Fruit fly (Drosophila melanogaster): ENCODE results near the gene CG31189.

The CG31189 gene

DNA sequence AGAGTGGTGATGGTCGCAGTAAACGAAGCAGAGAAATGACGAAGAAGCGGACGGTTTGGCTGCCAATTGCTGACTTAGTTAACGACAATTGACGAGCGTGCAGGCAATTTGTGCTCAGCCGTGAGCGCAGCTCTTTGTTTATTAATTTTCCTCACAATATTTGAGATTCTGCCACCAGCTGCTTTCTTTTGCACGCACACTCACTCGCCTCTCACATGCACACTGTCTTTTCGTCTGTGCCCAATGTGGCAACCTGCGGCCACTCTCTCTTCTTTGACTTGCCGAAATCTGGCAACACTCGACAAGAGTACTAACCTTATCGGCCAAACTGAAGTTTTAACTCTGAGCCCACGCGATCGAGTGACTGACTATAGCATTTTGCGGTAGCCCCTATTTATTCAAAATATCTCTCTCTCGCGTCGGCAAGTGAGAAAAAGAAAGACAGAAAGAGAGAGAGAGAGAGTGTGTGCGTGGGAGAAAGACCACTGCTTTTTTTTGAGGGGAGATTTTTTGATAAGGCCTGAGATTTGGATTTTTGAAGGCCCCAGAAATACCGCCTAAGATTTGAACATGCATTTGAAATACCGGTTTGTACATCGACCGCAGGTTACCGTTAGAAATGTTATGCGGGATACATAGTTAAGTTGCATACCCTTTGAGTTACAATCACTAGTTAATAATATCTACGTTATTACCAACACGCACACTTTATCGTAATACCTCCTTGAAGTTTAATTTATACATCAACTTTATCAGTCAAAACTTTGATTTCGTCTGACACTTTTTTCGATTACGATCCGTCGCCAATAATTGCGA lies 15.0 kb upstream of the CG31189 start, which contains the start of gene Mvl:
TSS of gene Mvl (minus strand) at position 371 of the 816 bp plus-strand sequence.
- TF ChIP-seq CG8478 (optimal IDR thresholded peaks at IDR 0.05) (no peak), EcR (GFP tag; optimal IDR thresholded peaks at IDR 0.05) (peak in 1 of 2 experiments; percentile 60)

dm6 chr3R:21059486-21060356 lies 14.1 kb upstream of the CG31189 start:
- TF ChIP-seq psq (optimal IDR thresholded peaks at IDR 0.05) (no peak), EcR (GFP tag; optimal IDR thresholded peaks at IDR 0.05) (no peak)

dm6 chr3R:21057519-21057918 lies 11.9 kb upstream of the CG31189 start:
- no peak for TF ChIP-seq EcR (GFP tag; optimal IDR thresholded peaks at IDR 0.05)
- TF ChIP-seq psq (optimal IDR thresholded peaks at IDR 0.05) = no peak
- no peak for TF ChIP-seq Dll (optimal IDR thresholded peaks at IDR 0.05)
- no peak for TF ChIP-seq usp (GFP tag; optimal IDR thresholded peaks at IDR 0.05)
- TF ChIP-seq pan (optimal IDR thresholded peaks at IDR 0.05) = no peak
- TF ChIP-seq CG8478 (optimal IDR thresholded peaks at IDR 0.05) = no peak

dm6 chr3R:21050875-21051274 lies 5.2 kb upstream of the CG31189 start, which contains the start of gene Jhbp15:
Gene Jhbp15, minus strand, starts transcription at chr3R:21050975.
- TF ChIP-seq pan (optimal IDR thresholded peaks at IDR 0.05) (no peak), EcR (GFP tag; optimal IDR thresholded peaks at IDR 0.05) (no peak), usp (GFP tag; optimal IDR thresholded peaks at IDR 0.05) (no peak), Dll (optimal IDR thresholded peaks at IDR 0.05) (no peak), psq (optimal IDR thresholded peaks at IDR 0.05) (no peak), CG8478 (optimal IDR thresholded peaks at IDR 0.05) (no peak)

dm6 chr3R:21048729-21049128 lies 3.1 kb upstream of the CG31189 start, which contains the start of gene CG7079:
Gene CG7079, minus strand, starts transcription at chr3R:21048829.
- TF ChIP-seq usp (GFP tag; optimal IDR thresholded peaks at IDR 0.05) = no peak
- TF ChIP-seq CG8478 (optimal IDR thresholded peaks at IDR 0.05) = no peak
- no peak for TF ChIP-seq EcR (GFP tag; optimal IDR thresholded peaks at IDR 0.05)
- no peak for TF ChIP-seq pan (optimal IDR thresholded peaks at IDR 0.05)
- TF ChIP-seq psq (optimal IDR thresholded peaks at IDR 0.05) = no peak
- TF ChIP-seq Dll (optimal IDR thresholded peaks at IDR 0.05) = no peak

DNA sequence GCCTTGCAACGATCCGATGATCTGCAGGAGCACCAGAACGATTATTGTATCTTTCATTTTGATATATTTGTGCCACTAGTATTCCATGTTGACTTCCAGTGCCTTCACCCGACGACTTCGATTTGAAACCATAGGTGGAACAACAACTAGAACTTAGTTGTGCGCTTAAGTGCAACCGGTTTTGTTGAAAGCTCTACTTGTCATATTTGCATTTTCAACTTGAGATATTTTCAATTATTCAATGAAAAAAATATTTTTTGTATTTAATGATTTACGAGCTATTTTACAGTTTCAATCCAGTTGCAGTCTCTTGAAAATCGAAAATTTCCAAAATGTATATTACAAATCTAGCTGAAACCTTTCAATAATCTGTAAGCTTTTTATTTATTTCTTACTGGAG lies 1.3 kb upstream of the CG31189 start, which contains the start of gene CG31207:
TSS of gene CG31207 (minus strand) at position 101 of the 400 bp plus-strand sequence.
- TF ChIP-seq psq (optimal IDR thresholded peaks at IDR 0.05) = no peak
- TF ChIP-seq Dll (optimal IDR thresholded peaks at IDR 0.05) = no peak
- TF ChIP-seq CG8478 (optimal IDR thresholded peaks at IDR 0.05) = no peak
- TF ChIP-seq EcR (GFP tag; optimal IDR thresholded peaks at IDR 0.05) = no peak

DNA sequence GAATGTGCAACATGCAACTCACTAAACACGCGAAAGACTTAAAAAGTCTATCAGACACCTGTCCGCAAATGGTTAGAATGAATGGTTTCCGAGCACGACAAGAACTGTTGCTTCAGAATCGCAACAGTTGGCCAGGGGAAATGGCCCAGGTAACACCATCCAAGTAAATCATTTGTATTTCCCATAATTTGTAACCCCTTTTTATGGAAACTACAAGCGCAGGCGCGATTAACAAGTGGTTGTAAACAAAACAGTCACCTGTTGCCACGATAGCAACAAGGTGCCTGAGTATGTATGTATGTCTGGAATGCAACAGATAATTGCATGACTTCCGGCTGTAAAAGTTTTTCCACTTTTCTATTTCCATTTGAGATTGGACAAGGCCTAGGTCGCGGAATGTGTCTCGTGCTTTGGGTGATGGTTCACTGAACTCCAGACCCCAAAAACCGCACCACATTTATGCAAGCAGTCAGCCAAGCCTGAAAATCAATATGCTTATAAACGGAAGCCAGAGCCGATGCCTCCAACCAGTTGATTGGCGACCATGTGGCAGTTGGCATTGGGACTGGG lies 2.0 kb downstream of the CG31189 start, which contains the start of gene CG12278:
TSS of gene CG12278 (plus strand) at position 520 of the 570 bp plus-strand sequence.
- TF ChIP-seq CG8478 (optimal IDR thresholded peaks at IDR 0.05) = no peak

- TF ChIP-seq Dll (optimal IDR thresholded peaks at IDR 0.05) = no peak
- no peak for TF ChIP-seq usp (GFP tag; optimal IDR thresholded peaks at IDR 0.05)
- TF ChIP-seq EcR (GFP tag; optimal IDR thresholded peaks at IDR 0.05) = no peak
- TF ChIP-seq pan (optimal IDR thresholded peaks at IDR 0.05) = no peak
These were observed 3.2 kb downstream of the CG31189 start, which contains the start of gene Dhc93AB for dm6 chr3R:21042399-21042798. Gene Dhc93AB, minus strand, starts transcription at chr3R:21042499.

dm6 chr3R:21025508-21025907 lies 20.1 kb downstream of the CG31189 start:
- TF ChIP-seq usp (GFP tag; optimal IDR thresholded peaks at IDR 0.05) = no peak

DNA sequence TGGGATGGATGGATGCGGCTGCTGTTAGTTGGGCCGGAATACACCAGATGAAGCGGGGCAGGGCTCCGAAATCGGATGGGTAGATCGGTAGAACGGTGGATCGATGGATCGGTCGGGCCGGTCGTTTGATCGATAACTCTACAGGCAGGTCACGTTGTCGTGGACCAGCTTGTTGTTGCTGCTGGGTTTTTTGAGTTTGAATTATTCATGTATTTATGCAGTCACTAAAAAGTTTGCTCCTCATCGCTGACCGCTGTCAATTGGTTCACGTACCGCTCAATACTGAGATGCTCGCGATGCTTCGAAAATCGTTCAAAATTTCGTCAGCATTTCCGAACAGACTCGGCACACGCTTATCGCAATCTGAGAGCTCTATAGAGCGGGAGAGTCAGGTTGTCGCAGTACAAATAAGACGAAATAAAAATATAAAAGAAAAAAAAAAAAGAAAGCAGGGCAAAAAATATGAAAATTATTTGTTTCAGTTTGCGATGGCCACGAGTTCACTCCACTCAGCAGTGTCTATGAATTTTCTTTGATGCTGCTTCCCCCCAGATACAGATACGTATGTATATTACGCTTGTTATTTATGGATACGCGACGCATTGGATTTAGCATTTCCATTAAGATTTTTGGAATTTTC lies 21.6 kb downstream of the CG31189 start, which contains the start of gene peg:
TSS of gene peg (minus strand) at position 262 of the 640 bp plus-strand sequence.
- no peak for TF ChIP-seq usp (GFP tag; optimal IDR thresholded peaks at IDR 0.05)
- no peak for TF ChIP-seq pan (optimal IDR thresholded peaks at IDR 0.05)

dm6 chr3R:21022769-21023517 lies 22.7 kb downstream of the CG31189 start:
- TF ChIP-seq Dll (optimal IDR thresholded peaks at IDR 0.05) (no peak), EcR (GFP tag; optimal IDR thresholded peaks at IDR 0.05) (no peak), pan (optimal IDR thresholded peaks at IDR 0.05) (no peak), CG8478 (optimal IDR thresholded peaks at IDR 0.05) (no peak), usp (GFP tag; optimal IDR thresholded peaks at IDR 0.05) (no peak), psq (optimal IDR thresholded peaks at IDR 0.05) (no peak)
